Fruit fly (Drosophila melanogaster): ENCODE data around the gene CG12236.

The CG12236 gene

dm6 chrX:5924378-5924777 is 16.4 kb downstream of the CG12236 start (continued):
- TF ChIP-seq fd3F (GFP tag; optimal IDR thresholded peaks at IDR 0.05) (no peak), Deaf1 (tag; optimal IDR thresholded peaks at IDR 0.05) (peak; percentile 5), CG30403 (GFP tag; optimal IDR thresholded peaks at IDR 0.05) (peak; percentile 44), CG5953 (GFP tag; IDR thresholded peaks at IDR 0.05) (no peak), CG11695 (GFP tag; IDR thresholded peaks at IDR 0.05) (no peak), CG14050 (GFP tag; IDR thresholded peaks at IDR 0.05) (no peak), CG4707 (GFP tag; optimal IDR thresholded peaks at IDR 0.05) (no peak), ranshi (GFP tag; IDR thresholded peaks at IDR 0.05) (0 out of 2 replicates have a peak, but pooled peaks have one; percentile 6), CG9876 (GFP tag; optimal IDR thresholded peaks at IDR 0.05) (no peak), caup (GFP tag; optimal IDR thresholded peaks at IDR 0.05; ENCODE audit: severe bottlenecking) (no peak), fru (optimal IDR thresholded peaks at IDR 0.05) (no peak), btn (GFP tag; optimal IDR thresholded peaks at IDR 0.05) (no peak), Fer3 (tag; optimal IDR thresholded peaks at IDR 0.05) (peak; percentile 5), lbe (GFP tag; optimal IDR thresholded peaks at IDR 0.05) (no peak), gsb (GFP tag; IDR thresholded peaks at IDR 0.05) (no peak), Ssrp (tag; optimal IDR thresholded peaks at IDR 0.05) (peak; percentile 32), nmo (GFP tag; optimal IDR thresholded peaks at IDR 0.05) (peak; percentile 23), hb (GFP tag; IDR thresholded peaks at IDR 0.05; ENCODE audit: partially characterized antibody) (no peak), CG1603 (tag; optimal IDR thresholded peaks at IDR 0.05) (peak; percentile 49), Dip2 (GFP tag; IDR thresholded peaks at IDR 0.05) (no peak), CG12942 (GFP tag; optimal IDR thresholded peaks at IDR 0.05) (no peak), B-H2 (GFP tag; optimal IDR thresholded peaks at IDR 0.05) (no peak), CG9609 (GFP tag; optimal IDR thresholded peaks at IDR 0.05) (no peak), Doc2 (GFP tag; IDR thresholded peaks at IDR 0.05) (no peak), Oli (tag; optimal IDR thresholded peaks at IDR 0.05) (peak; percentile 34), eve (GFP tag; optimal IDR thresholded peaks at IDR 0.05) (no peak), CG2889 (GFP tag; IDR thresholded peaks at IDR 0.05) (no peak), gro (GFP tag; optimal IDR thresholded peaks at IDR 0.05) (no peak), CG2120 (GFP tag; optimal IDR thresholded peaks at IDR 0.05) (peak; percentile 43), Hand (GFP tag; optimal IDR thresholded peaks at IDR 0.05) (no peak), NC2β (GFP tag; optimal IDR thresholded peaks at IDR 0.05) (no peak), CG7963 (GFP tag; IDR thresholded peaks at IDR 0.05; ENCODE audit: partially characterized antibody) (no peak), Drgx (GFP tag; IDR thresholded peaks at IDR 0.05) (peak; percentile 53; the same call in 1 of the 2 replicates), CG17328 (GFP tag; IDR thresholded peaks at IDR 0.05) (no peak), CG14710 (tag; optimal IDR thresholded peaks at IDR 0.05) (peak; percentile 24), CG34376 (GFP tag; optimal IDR thresholded peaks at IDR 0.05) (no peak), CG12659 (GFP tag; optimal IDR thresholded peaks at IDR 0.05) (peak; percentile 3), CG31441 (GFP tag; IDR thresholded peaks at IDR 0.05) (peak; percentile 28; the same call in 1 of the 2 replicates), PHDP (tag; optimal IDR thresholded peaks at IDR 0.05) (peak; percentile 47), CG15269 (tag; optimal IDR thresholded peaks at IDR 0.05) (peak; percentile 4), CG12769 (tag; optimal IDR thresholded peaks at IDR 0.05) (no peak), tio (GFP tag; optimal IDR thresholded peaks at IDR 0.05) (peak; percentile 17), CG5180 (GFP tag; optimal IDR thresholded peaks at IDR 0.05) (no peak), Sox102F (GFP tag; optimal IDR thresholded peaks at IDR 0.05) (peak; percentile 54), Nf-YB (GFP tag; optimal IDR thresholded peaks at IDR 0.05) (no peak), CG1832 (GFP tag; optimal IDR thresholded peaks at IDR 0.05) (no peak), CG6654 (GFP tag; optimal IDR thresholded peaks at IDR 0.05) (no peak), CG34224 (GFP tag; IDR thresholded peaks at IDR 0.05; ENCODE audit: partially characterized antibody) (no peak), dmrt99B (tag; optimal IDR thresholded peaks at IDR 0.05) (peak; percentile 40), oc (tag; optimal IDR thresholded peaks at IDR 0.05) (no peak), Ptx1 (GFP tag; IDR thresholded peaks at IDR 0.05) (peak; percentile 39)

Data from whole organism, embryonic.